Fruit fly (Drosophila melanogaster): Measurements from ENCODE around the gene CG43102.

Gene CG43102

dm6 chr3R:17828653-17829052, 34.4 kb upstream of the CG43102 start (continued):
- no peak for TF ChIP-seq Usf (GFP tag; optimal IDR thresholded peaks at IDR 0.05)
- TF ChIP-seq CG14710 (tag; optimal IDR thresholded peaks at IDR 0.05) = peak; percentile 37
- no peak for TF ChIP-seq CG8944 (GFP tag; optimal IDR thresholded peaks at IDR 0.05)
- no peak for TF ChIP-seq NK7.1 (GFP tag; optimal IDR thresholded peaks at IDR 0.05)
- TF ChIP-seq CG34422 (GFP tag; IDR thresholded peaks at IDR 0.05) = 0 out of 3 replicates have a peak, but pooled peaks have one; percentile 15
- no peak for TF ChIP-seq dan (GFP tag; IDR thresholded peaks at IDR 0.05)
- TF ChIP-seq nau (GFP tag; optimal IDR thresholded peaks at IDR 0.05) = peak; percentile 9
- no peak for TF ChIP-seq gce (GFP tag; IDR thresholded peaks at IDR 0.05)
- peak; percentile 51 for TF ChIP-seq CG8359 (GFP tag; optimal IDR thresholded peaks at IDR 0.05; ENCODE audit: borderline replicate concordance)
- peak; percentile 47 for TF ChIP-seq CG17568 (GFP tag; optimal IDR thresholded peaks at IDR 0.05)
- no peak for TF ChIP-seq CG11456 (GFP tag; IDR thresholded peaks at IDR 0.05)
- peak; percentile 5 for TF ChIP-seq CG6254 (GFP tag; optimal IDR thresholded peaks at IDR 0.05)
- TF ChIP-seq disco-r (GFP tag; optimal IDR thresholded peaks at IDR 0.05) = no peak
- TF ChIP-seq CG4707 (GFP tag; optimal IDR thresholded peaks at IDR 0.05) = peak; percentile 50
- no peak for TF ChIP-seq Dp (GFP tag; optimal IDR thresholded peaks at IDR 0.05)
- no peak for TF ChIP-seq CHES-1-like (GFP tag; optimal IDR thresholded peaks at IDR 0.05)
- TF ChIP-seq CG30020 (tag; optimal IDR thresholded peaks at IDR 0.05) = no peak
- peak; percentile 60 for TF ChIP-seq CG2875 (GFP tag; optimal IDR thresholded peaks at IDR 0.05)
- TF ChIP-seq CG6791 (GFP tag; IDR thresholded peaks at IDR 0.05; ENCODE audit: partially characterized antibody) = no peak
- TF ChIP-seq ci (GFP tag; IDR thresholded peaks at IDR 0.05) = peak; percentile 72; the same call in 2 of the 3 replicates
- TF ChIP-seq wek (GFP tag; optimal IDR thresholded peaks at IDR 0.05) = peak; percentile 66
- no peak for TF ChIP-seq Ets65A (GFP tag)
- TF ChIP-seq cato (GFP tag; optimal IDR thresholded peaks at IDR 0.05; ENCODE audit: borderline replicate concordance) = no peak
- peak; percentile 73 for TF ChIP-seq CG2202 (tag; optimal IDR thresholded peaks at IDR 0.05)
- no peak for TF ChIP-seq z (GFP tag; IDR thresholded peaks at IDR 0.05)
- peak; percentile 11 for TF ChIP-seq CoRest (tag; optimal IDR thresholded peaks at IDR 0.05)
- TF ChIP-seq Mad (GFP tag; optimal IDR thresholded peaks at IDR 0.05) = no peak
- TF ChIP-seq E2f2 (GFP tag; IDR thresholded peaks at IDR 0.05) = no peak
- peak; percentile 46 for TF ChIP-seq CG1603 (tag; optimal IDR thresholded peaks at IDR 0.05)
- TF ChIP-seq HLHmδ (GFP tag; optimal IDR thresholded peaks at IDR 0.05) = peak; percentile 56
- no peak for TF ChIP-seq D19B (GFP tag; optimal IDR thresholded peaks at IDR 0.05)
- no peak for TF ChIP-seq CG8290 (GFP tag; optimal IDR thresholded peaks at IDR 0.05)
- peak in 1 of 2 experiments; percentile 34 for TF ChIP-seq CG8290 (tag; optimal IDR thresholded peaks at IDR 0.05)
- peak; percentile 53 for TF ChIP-seq CrebB (tag; optimal IDR thresholded peaks at IDR 0.05)
- TF ChIP-seq tgo (GFP tag; IDR thresholded peaks at IDR 0.05) = no peak
- no peak for TF ChIP-seq bigmax (GFP tag; optimal IDR thresholded peaks at IDR 0.05)
- peak; percentile 31 for TF ChIP-seq nerfin-1 (tag; optimal IDR thresholded peaks at IDR 0.05)
- peak; percentile 36 for TF ChIP-seq org-1 (GFP tag; optimal IDR thresholded peaks at IDR 0.05)
- TF ChIP-seq gem (tag; optimal IDR thresholded peaks at IDR 0.05) = peak; percentile 40
- peak; percentile 49 for TF ChIP-seq Fer1 (GFP tag; optimal IDR thresholded peaks at IDR 0.05)
- TF ChIP-seq oc (tag; optimal IDR thresholded peaks at IDR 0.05) = no peak
- peak; percentile 11; the same call in 1 of the 2 replicates for TF ChIP-seq slbo (GFP tag; IDR thresholded peaks at IDR 0.05)
- no peak for TF ChIP-seq hkb (optimal IDR thresholded peaks at IDR 0.05)
- peak; percentile 25; the same call in 1 of the 2 replicates for TF ChIP-seq hkb (GFP tag; IDR thresholded peaks at IDR 0.05)
- TF ChIP-seq CG13894 (tag; optimal IDR thresholded peaks at IDR 0.05) = no peak
- TF ChIP-seq otp (GFP tag; IDR thresholded peaks at IDR 0.05) = 0 out of 3 replicates have a peak, but pooled peaks have one; percentile 5
- TF ChIP-seq Side (GFP tag; optimal IDR thresholded peaks at IDR 0.05) = peak; percentile 30
- TF ChIP-seq CG17829 (tag; optimal IDR thresholded peaks at IDR 0.05) = no peak
- TF ChIP-seq CG2678 (tag; optimal IDR thresholded peaks at IDR 0.05) = peak; percentile 49
- TF ChIP-seq ATbp (GFP tag; optimal IDR thresholded peaks at IDR 0.05) = peak; percentile 74
- TF ChIP-seq D19A (tag; optimal IDR thresholded peaks at IDR 0.05) = peak; percentile 15

Data from whole organism, embryonic.